Worm (Caenorhabditis elegans) whole organism, L1 larva: ENCODE measurements around the gene F44E5.2.

Experiments
- F16B12.6 ChIP-seq: fragments of 150-350 bp; optimal IDR thresholded peaks from 2 replicates; lab custom pipeline; 2014; ENCODE audit warnings: missing biosample characterization, missing genetic modification characterization
- aly-2 ChIP-seq: fragments of 150-350 bp; optimal IDR thresholded peaks from 2 replicates; lab custom pipeline; 2014; ENCODE audit warnings: missing biosample characterization, missing genetic modification characterization
- egl-27 ChIP-seq, 2 experiments: fragments of 150-350 bp in 1 of 2; sonication (generic microtip); optimal IDR thresholded peaks; 3 replicates each; lab custom pipeline; 2017 to 2018; ENCODE audit warnings: missing biosample characterization in 2 of 2, missing genetic modification characterization in 2 of 2, missing genetic modification reagents in 2 of 2
- elt-2 ChIP-seq: sonication (generic microtip); optimal IDR thresholded peaks from 2 replicates; lab custom pipeline; 2016; ENCODE audit warnings: missing genetic modification characterization, mild to moderate bottlenecking, inconsistent platforms, missing compliant biosample characterization, missing genetic modification reagents
- lin-39 ChIP-seq: fragments of 150-350 bp; optimal IDR thresholded peaks from 2 replicates; lab custom pipeline; 2014; ENCODE audit warnings: missing biosample characterization, missing genetic modification reagents, missing genetic modification characterization
- mef-2 ChIP-seq: fragments of 150-350 bp; optimal IDR thresholded peaks from 2 replicates; lab custom pipeline; 2014; ENCODE audit warnings: missing biosample characterization, missing genetic modification characterization
- nhr-12 ChIP-seq: sonication (generic microtip); optimal IDR thresholded peaks from 2 replicates; lab custom pipeline; 2017; ENCODE audit warnings: missing biosample characterization, missing genetic modification characterization
- nhr-237 ChIP-seq: fragments of 150-350 bp; optimal IDR thresholded peaks from 2 replicates; lab custom pipeline; 2014; ENCODE audit warnings: missing biosample characterization, missing genetic modification characterization
- nhr-76 ChIP-seq: sonication (generic microtip); optimal IDR thresholded peaks from 2 replicates; lab custom pipeline; 2017; ENCODE audit warnings: missing biosample characterization, missing genetic modification characterization
- nhr-77 ChIP-seq: fragments of 150-350 bp; optimal IDR thresholded peaks from 2 replicates; lab custom pipeline; 2014; ENCODE audit warnings: missing biosample characterization, missing genetic modification characterization
- snu-23 ChIP-seq: sonication (generic microtip); optimal IDR thresholded peaks from 2 replicates; lab custom pipeline; 2016; ENCODE audit warnings: missing genetic modification characterization, missing compliant biosample characterization
- unc-86 ChIP-seq: sonication (generic microtip); optimal IDR thresholded peaks from 2 replicates; lab custom pipeline; 2016; ENCODE audit warnings: missing genetic modification characterization, missing compliant biosample characterization
- zag-1 ChIP-seq: fragments of 150-350 bp; optimal IDR thresholded peaks from 2 replicates; lab custom pipeline; 2014; ENCODE audit warnings: missing biosample characterization, missing genetic modification characterization

ce11 chrII:11806256-11806655 lies 39.7 kb downstream of the F44E5.2 start, which contains the start of gene jmjd-1.1:
- TF ChIP-seq unc-86 (tag; lab: Kevin White, UChicago), result no peak
- TF ChIP-seq nhr-12, result no peak
- no peak for TF ChIP-seq mef-2 (tag; lab: Kevin White, UChicago)
- no peak for TF ChIP-seq nhr-76 (tag; lab: Kevin White, UChicago)
- TF ChIP-seq aly-2 (tag; lab: Kevin White, UChicago), result no peak
- TF ChIP-seq egl-27 (tag; optimal IDR thresholded peaks at IDR 0.05; lab: Kevin White, UChicago), result no peak
- TF ChIP-seq elt-2 (tag; lab: Kevin White, UChicago), result no peak
- TF ChIP-seq F16B12.6 (tag; lab: Kevin White, UChicago), result no peak
- no peak for TF ChIP-seq nhr-237 (tag; lab: Kevin White, UChicago)
- TF ChIP-seq lin-39 (tag; lab: Kevin White, UChicago), result no peak
- TF ChIP-seq snu-23 (GFP tag; lab: Kevin White, UChicago), result no peak
- no peak for TF ChIP-seq zag-1 (tag; lab: Kevin White, UChicago)
- no peak for TF ChIP-seq nhr-77 (tag; lab: Kevin White, UChicago)
